Fruit fly (Drosophila melanogaster) whole organism, embryonic: Measurements from ENCODE around the gene Pex16.

Experiments used
- CG12104 ChIP-seq: fragments of 200-800 bp; sonication (Bioruptor generic); optimal IDR thresholded peaks from 3 replicates; lab custom pipeline; 2016; ENCODE audit warnings: missing biosample characterization, missing genetic modification characterization
- CG13424 ChIP-seq: fragments of 200-800 bp; sonication (Bioruptor generic); optimal IDR thresholded peaks from 2 replicates; lab custom pipeline; 2019; ENCODE audit warnings: missing biosample characterization, mild to moderate bottlenecking, missing genetic modification characterization, moderate library complexity
- CG13624 ChIP-seq: fragments of 200-800 bp; sonication (Bioruptor generic); optimal IDR thresholded peaks from 2 replicates; lab custom pipeline; 2016; ENCODE audit warnings: missing biosample characterization, missing genetic modification characterization
- CG14710 ChIP-seq: fragments of 200-800 bp; sonication (Bioruptor generic); optimal IDR thresholded peaks from 3 replicates; lab custom pipeline; 2019; ENCODE audit warnings: missing biosample characterization, mild to moderate bottlenecking, missing genetic modification characterization, moderate library complexity
- CG1832 ChIP-seq: fragments of 200-800 bp; sonication (Bioruptor generic); optimal IDR thresholded peaks from 2 replicates; lab custom pipeline; 2017; ENCODE audit warnings: missing biosample characterization, mild to moderate bottlenecking, missing genetic modification characterization, inconsistent platforms
- CG2199 ChIP-seq: fragments of 200-800 bp; sonication (Bioruptor generic); IDR thresholded peaks from 3 replicates; pipeline ENCODE4 v1.3.6; 2022; ENCODE audit warnings: missing biosample characterization, missing genetic modification characterization
- CG30431 ChIP-seq: fragments of 200-800 bp; sonication (Bioruptor generic); optimal IDR thresholded peaks from 2 replicates; lab custom pipeline; 2017; ENCODE audit warnings: missing biosample characterization, missing genetic modification characterization
- CG33557 ChIP-seq: fragments of 200-800 bp; sonication (Bioruptor generic); optimal IDR thresholded peaks from 2 replicates; lab custom pipeline; 2019; ENCODE audit warnings: missing biosample characterization, mild to moderate bottlenecking, missing genetic modification characterization, moderate library complexity
- CG34422 ChIP-seq: fragments of 200-800 bp; sonication (Bioruptor generic); IDR thresholded peaks from 3 replicates; pipeline ENCODE4 v1.3.6; 2022; ENCODE audit warnings: missing biosample characterization, missing genetic modification characterization
- CG4282 ChIP-seq: fragments of 200-800 bp; sonication (Bioruptor generic); optimal IDR thresholded peaks from 2 replicates; lab custom pipeline; 2016; ENCODE audit warnings: missing biosample characterization, missing genetic modification characterization
- CG4328 ChIP-seq: fragments of 200-800 bp; sonication (Bioruptor generic); optimal IDR thresholded peaks from 3 replicates; lab custom pipeline; 2017; ENCODE audit warnings: missing biosample characterization, missing genetic modification reagents, missing genetic modification characterization
- CG6254 ChIP-seq: fragments of 200-800 bp; sonication (Bioruptor generic); optimal IDR thresholded peaks from 3 replicates; lab custom pipeline; 2017; ENCODE audit warnings: mild to moderate bottlenecking, missing biosample characterization, missing genetic modification reagents, missing genetic modification characterization
- CG6791 ChIP-seq: fragments of 200-800 bp; sonication (Bioruptor generic); IDR thresholded peaks from 3 replicates; pipeline ENCODE4 v1.3.6; 2022; ENCODE audit warnings: missing biosample characterization, missing genetic modification characterization; ENCODE audit not compliant: partially characterized antibody
- CG7839 ChIP-seq: fragments of 200-800 bp; sonication (Bioruptor generic); optimal IDR thresholded peaks from 3 replicates; lab custom pipeline; 2018; ENCODE audit warnings: missing biosample characterization, mild to moderate bottlenecking, missing genetic modification characterization, moderate library complexity
- CG9727 ChIP-seq: fragments of 200-800 bp; sonication (Bioruptor generic); optimal IDR thresholded peaks from 3 replicates; lab custom pipeline; 2017; ENCODE audit warnings: missing biosample characterization, mild to moderate bottlenecking, missing genetic modification characterization
- CG9932 ChIP-seq: fragments of 200-800 bp; sonication (Bioruptor generic); IDR thresholded peaks from 2 replicates; pipeline ENCODE4 v1.3.6; 2022; ENCODE audit warnings: missing biosample characterization, missing genetic modification characterization
- CkIIα-i1 ChIP-seq: fragments of 200-800 bp; sonication (Bioruptor generic); IDR thresholded peaks from 2 replicates; pipeline ENCODE4 v1.3.6; 2022; ENCODE audit warnings: missing biosample characterization, missing genetic modification characterization
- D ChIP-seq, 2 experiments: fragments of 200-800 bp in 1 of 2; fragments of >200 bp in 1 of 2; sonication (Bioruptor generic) in 1 of 2; optimal IDR thresholded peaks; 2 replicates in 1 of 2; 3 replicates in 1 of 2; lab custom pipeline; 2017; ENCODE audit warnings: mild to moderate bottlenecking in 1 of 2, missing biosample characterization in 1 of 2, missing genetic modification characterization in 1 of 2, missing genetic modification reagents in 1 of 2
- Dp ChIP-seq: fragments of 200-800 bp; sonication (Bioruptor generic); optimal IDR thresholded peaks from 2 replicates; lab custom pipeline; 2018; ENCODE audit warnings: missing biosample characterization, mild to moderate bottlenecking, missing genetic modification characterization, moderate library complexity
- Fer1 ChIP-seq: fragments of 200-800 bp; sonication (Bioruptor generic); optimal IDR thresholded peaks from 2 replicates; lab custom pipeline; 2017; ENCODE audit warnings: missing biosample characterization, mild to moderate bottlenecking, missing genetic modification characterization
- H15 ChIP-seq: fragments of 200-800 bp; sonication (Bioruptor generic); IDR thresholded peaks from 3 replicates; pipeline ENCODE4 v1.3.6; 2022; ENCODE audit warnings: missing biosample characterization, missing genetic modification characterization
- HLH3B ChIP-seq: fragments of 200-800 bp; sonication (Bioruptor generic); IDR thresholded peaks from 2 replicates; pipeline ENCODE4 v1.3.6; 2022; ENCODE audit warnings: missing biosample characterization, missing genetic modification characterization
- Hr39 ChIP-seq: fragments of >200 bp; optimal IDR thresholded peaks from 2 replicates; lab custom pipeline; 2017
- NK7.1 ChIP-seq: fragments of 200-800 bp; sonication (Bioruptor generic); optimal IDR thresholded peaks from 3 replicates; lab custom pipeline; 2016; ENCODE audit warnings: missing biosample characterization, missing genetic modification characterization
- Optix ChIP-seq: fragments of 200-800 bp; sonication (Bioruptor generic); IDR thresholded peaks from 3 replicates; pipeline ENCODE4 v1.3.6; 2022; ENCODE audit warnings: missing biosample characterization, missing genetic modification characterization
- Sox100B ChIP-seq: fragments of 200-800 bp; sonication (Bioruptor generic); optimal IDR thresholded peaks from 3 replicates; lab custom pipeline; 2018; ENCODE audit warnings: missing biosample characterization, mild to moderate bottlenecking, missing genetic modification characterization
- Stat92E ChIP-seq, 3 experiments: fragments of >200 bp in 2 of 3; fragments of 200-800 bp in 1 of 3; sonication (Bioruptor generic) in 1 of 3; optimal IDR thresholded peaks; 2 replicates each; lab custom pipeline; 2017 to 2019; ENCODE audit warnings: missing biosample characterization in 3 of 3, missing genetic modification characterization in 3 of 3, mild to moderate bottlenecking in 1 of 3, moderate library complexity in 1 of 3
- YL-1 ChIP-seq: fragments of 200-800 bp; sonication (Bioruptor generic); optimal IDR thresholded peaks from 3 replicates; lab custom pipeline; 2017; ENCODE audit warnings: missing biosample characterization, mild to moderate bottlenecking, missing genetic modification characterization
- bigmax ChIP-seq: fragments of 200-800 bp; sonication (Bioruptor generic); optimal IDR thresholded peaks from 2 replicates; lab custom pipeline; 2018; ENCODE audit warnings: missing biosample characterization, mild to moderate bottlenecking, missing genetic modification characterization
- gsb ChIP-seq: fragments of 200-800 bp; sonication (Bioruptor generic); IDR thresholded peaks from 2 replicates; pipeline ENCODE4 v1.3.6; 2022; ENCODE audit warnings: missing biosample characterization, missing genetic modification characterization
- kay ChIP-seq: fragments of 200-800 bp; sonication (Bioruptor generic); optimal IDR thresholded peaks from 2 replicates; lab custom pipeline; 2016; ENCODE audit warnings: missing biosample characterization, missing genetic modification characterization
- lola ChIP-seq, 3 experiments: fragments of >200 bp in 2 of 3; fragments of 200-800 bp in 1 of 3; sonication (Bioruptor generic) in 1 of 3; optimal IDR thresholded peaks; 2 replicates each; lab custom pipeline; 2017 to 2019; ENCODE audit warnings: missing biosample characterization in 3 of 3, missing genetic modification characterization in 3 of 3, mild to moderate bottlenecking in 1 of 3, moderate library complexity in 1 of 3
- lov ChIP-seq, 2 experiments: fragments of 200-800 bp in 1 of 2; fragments of >200 bp in 1 of 2; sonication (Bioruptor generic) in 1 of 2; IDR thresholded peaks in 1 of 2; optimal IDR thresholded peaks in 1 of 2; 2 replicates in 1 of 2; 3 replicates in 1 of 2; pipeline versions ENCODE4 v1.3.6 to Lab custom; 2017 to 2022; ENCODE audit warnings: missing biosample characterization in 1 of 2, missing genetic modification characterization in 1 of 2
- oc ChIP-seq: fragments of 200-800 bp; sonication (Bioruptor generic); optimal IDR thresholded peaks from 2 replicates; lab custom pipeline; 2018; ENCODE audit warnings: missing biosample characterization, mild to moderate bottlenecking, missing genetic modification characterization, moderate library complexity
- peb ChIP-seq: fragments of 200-800 bp; sonication (Bioruptor generic); IDR thresholded peaks from 2 replicates; pipeline ENCODE4 v1.3.6; 2022; ENCODE audit warnings: missing biosample characterization, missing genetic modification characterization
- pita ChIP-seq: fragments of 200-800 bp; sonication (Bioruptor generic); optimal IDR thresholded peaks from 2 replicates; lab custom pipeline; 2017; ENCODE audit warnings: missing biosample characterization, mild to moderate bottlenecking, missing genetic modification characterization
- psq ChIP-seq: fragments of 200-800 bp; sonication (Bioruptor generic); optimal IDR thresholded peaks from 2 replicates; lab custom pipeline; 2017; ENCODE audit warnings: missing biosample characterization, missing genetic modification characterization
- scrt ChIP-seq: fragments of 200-800 bp; sonication (Bioruptor generic); optimal IDR thresholded peaks from 2 replicates; lab custom pipeline; 2018; ENCODE audit warnings: missing biosample characterization, mild to moderate bottlenecking, missing genetic modification characterization, moderate library complexity
- sd ChIP-seq: fragments of 200-800 bp; sonication (Bioruptor generic); optimal IDR thresholded peaks from 3 replicates; lab custom pipeline; 2018; ENCODE audit warnings: missing biosample characterization, mild to moderate bottlenecking, missing genetic modification characterization, moderate library complexity
- sna ChIP-seq: fragments of 200-800 bp; sonication (Bioruptor generic); IDR thresholded peaks from 2 replicates; pipeline ENCODE4 v1.3.6; 2022; ENCODE audit warnings: missing biosample characterization, missing genetic modification characterization; ENCODE audit not compliant: partially characterized antibody
- so ChIP-seq: fragments of 200-800 bp; sonication (Bioruptor generic); IDR thresholded peaks from 3 replicates; pipeline ENCODE4 v1.3.6; 2022; ENCODE audit warnings: missing biosample characterization, missing genetic modification characterization
- stwl ChIP-seq: fragments of 200-800 bp; sonication (Bioruptor generic); optimal IDR thresholded peaks from 3 replicates; lab custom pipeline; 2018; ENCODE audit warnings: missing biosample characterization, mild to moderate bottlenecking, missing genetic modification characterization, moderate library complexity
- sug ChIP-seq: fragments of 200-800 bp; optimal IDR thresholded peaks from 2 replicates; lab custom pipeline; 2019; ENCODE audit warnings: missing biosample characterization, mild to moderate bottlenecking, missing genetic modification characterization, moderate library complexity
- ttk ChIP-seq: fragments of 200-800 bp; sonication (Bioruptor generic); IDR thresholded peaks from 2 replicates; pipeline ENCODE4 v2.1.2; 2022; ENCODE audit warnings: missing biosample characterization, missing genetic modification characterization
- tup ChIP-seq: fragments of 200-800 bp; sonication (Bioruptor generic); optimal IDR thresholded peaks from 2 replicates; lab custom pipeline; 2016; ENCODE audit warnings: missing biosample characterization, mild to moderate bottlenecking, missing genetic modification characterization, moderate library complexity
- unc-4 ChIP-seq: fragments of 200-800 bp; sonication (Bioruptor generic); IDR thresholded peaks from 2 replicates; pipeline ENCODE4 v1.3.6; 2022; ENCODE audit warnings: missing biosample characterization, missing genetic modification characterization; ENCODE audit not compliant: partially characterized antibody
- zf30C ChIP-seq: fragments of 200-800 bp; sonication (Bioruptor generic); optimal IDR thresholded peaks from 3 replicates; lab custom pipeline; 2018; ENCODE audit warnings: missing biosample characterization, mild to moderate bottlenecking, missing genetic modification characterization

Gene Pex16

dm6 chr3L:20771891-20772646 lies 6.0 kb downstream of the Pex16 start (continued):
- peak; percentile 81; the same call in 1 of the 3 replicates for TF ChIP-seq CG2199 (GFP tag; lab: Robert Waterston, UW)
- peak; percentile 80 for TF ChIP-seq CG6254 (GFP tag; lab: Kevin White, UChicago)
- peak; percentile 65 for TF ChIP-seq peb
- TF ChIP-seq oc (tag; lab: Kevin White, UChicago), result peak; percentile 80
- TF ChIP-seq pita, result no peak
- TF ChIP-seq kay (GFP tag; lab: Kevin White, UChicago), result peak; percentile 50
- peak; percentile 55 for TF ChIP-seq ttk (GFP tag; lab: Robert Waterston, UW)
- TF ChIP-seq CG33557 (GFP tag; lab: Kevin White, UChicago), result no peak
- peak; percentile 66 for TF ChIP-seq scrt
- peak; percentile 69 for TF ChIP-seq H15 (GFP tag; lab: Robert Waterston, UW)
- peak; percentile 29 for TF ChIP-seq tup (GFP tag; lab: Kevin White, UChicago)
- TF ChIP-seq CG12104 (GFP tag; lab: Kevin White, UChicago), result peak; percentile 77
- no peak for TF ChIP-seq Stat92E (GFP tag; optimal IDR thresholded peaks at IDR 0.05; lab: Kevin White, UChicago)
- peak; percentile 48 for TF ChIP-seq CG30431
- peak; percentile 23 for TF ChIP-seq stwl (tag; lab: Kevin White, UChicago)
- TF ChIP-seq lov (optimal IDR thresholded peaks at IDR 0.05; lab: Kevin White, UChicago), result no peak
- peak; percentile 78; the same call in 2 of the 3 replicates for TF ChIP-seq lov (GFP tag; IDR thresholded peaks at IDR 0.05; lab: Robert Waterston, UW)
- no peak for TF ChIP-seq CG4282 (GFP tag; lab: Kevin White, UChicago)
- TF ChIP-seq YL-1, result peak; percentile 40
- peak; percentile 87 for TF ChIP-seq CG34422
- peak; percentile 73 for TF ChIP-seq CG14710 (tag; lab: Kevin White, UChicago)
- peak in 1 of 3 experiments; percentile 63 for TF ChIP-seq lola (GFP tag; optimal IDR thresholded peaks at IDR 0.05; lab: Kevin White, UChicago)
- TF ChIP-seq so (GFP tag; lab: Robert Waterston, UW), result peak; percentile 82; the same call in 2 of the 3 replicates
- TF ChIP-seq NK7.1 (GFP tag; lab: Kevin White, UChicago), result peak; percentile 13
- no peak for TF ChIP-seq CkIIα-i1 (GFP tag; lab: Robert Waterston, UW)
- no peak; the same call in 1 of the 2 replicates for TF ChIP-seq unc-4 (GFP tag; lab: Robert Waterston, UW)
- no peak for TF ChIP-seq CG6791
- peak; percentile 82 for TF ChIP-seq Fer1
- peak; percentile 99 for TF ChIP-seq sd
- no peak for TF ChIP-seq zf30C (GFP tag; lab: Kevin White, UChicago)
- TF ChIP-seq sug (tag; lab: Kevin White, UChicago), result no peak
- TF ChIP-seq CG9932, result peak; percentile 69
- TF ChIP-seq HLH3B (GFP tag; lab: Robert Waterston, UW), result peak; percentile 67; the same call in 1 of the 2 replicates
- peak; percentile 84 for TF ChIP-seq CG9727 (GFP tag; lab: Kevin White, UChicago)
- no peak for TF ChIP-seq Hr39
- no peak for TF ChIP-seq D (optimal IDR thresholded peaks at IDR 0.05; lab: Kevin White, UChicago)
- peak; percentile 56 for TF ChIP-seq D (GFP tag; optimal IDR thresholded peaks at IDR 0.05; lab: Kevin White, UChicago)
- no peak for TF ChIP-seq CG4328
- TF ChIP-seq CG7839, result peak; percentile 81
- TF ChIP-seq Sox100B (GFP tag; lab: Kevin White, UChicago), result no peak
- TF ChIP-seq Dp (GFP tag; lab: Kevin White, UChicago), result no peak
- TF ChIP-seq psq, result no peak
- peak; percentile 57 for TF ChIP-seq gsb (GFP tag; lab: Robert Waterston, UW)
- TF ChIP-seq CG1832 (GFP tag; lab: Kevin White, UChicago), result no peak
- TF ChIP-seq Optix (GFP tag; lab: Robert Waterston, UW), result 0 out of 3 replicates have a peak, but pooled peaks have one; percentile 44
- no peak for TF ChIP-seq sna (GFP tag; lab: Robert Waterston, UW)
- TF ChIP-seq bigmax (GFP tag; lab: Kevin White, UChicago), result peak; percentile 28
- TF ChIP-seq CG13424 (tag; lab: Kevin White, UChicago), result peak; percentile 60
- TF ChIP-seq CG13624 (GFP tag; lab: Kevin White, UChicago), result peak; percentile 57
